Worm (Caenorhabditis elegans): ENCODE data around the gene clp-2.

The clp-2 gene

ce11 chrIII:4721750-4722149, 17.9 kb upstream of the clp-2 start, which contains the start of gene acy-1 (continued):
- no peak for TF ChIP-seq ceh-6 (GFP tag; optimal IDR thresholded peaks at IDR 0.05)
- no peak for TF ChIP-seq tbx-7 (tag; optimal IDR thresholded peaks at IDR 0.05)
- no peak for TF ChIP-seq nhr-11 (tag; optimal IDR thresholded peaks at IDR 0.05)
- TF ChIP-seq fkh-6 (tag; optimal IDR thresholded peaks at IDR 0.05): no peak
- no peak for TF ChIP-seq fkh-10 (GFP tag; optimal IDR thresholded peaks at IDR 0.05)
- TF ChIP-seq zip-5 (tag; optimal IDR thresholded peaks at IDR 0.05): no peak

ce11 chrIII:4720620-4721227, 16.9 kb upstream of the clp-2 start, which contains the start of gene emb-5:
Gene emb-5, minus strand, starts transcription at chrIII:4720670.
- TF ChIP-seq pha-2 (tag; optimal IDR thresholded peaks at IDR 0.05) (no peak), K09A11.1 (tag; optimal IDR thresholded peaks at IDR 0.05; ENCODE audit: insufficient read depth) (no peak), hlh-30 (tag; optimal IDR thresholded peaks at IDR 0.05; ENCODE audit: insufficient read depth) (no peak), F13H6.1 (tag; optimal IDR thresholded peaks at IDR 0.05) (no peak), pax-1 (tag; optimal IDR thresholded peaks at IDR 0.05) (peak; percentile 43), ttx-3 (tag; optimal IDR thresholded peaks at IDR 0.05) (no peak), ets-4 (tag; optimal IDR thresholded peaks at IDR 0.05) (no peak), ceh-34 (tag; optimal IDR thresholded peaks at IDR 0.05) (peak; percentile 17), sox-4 (tag; optimal IDR thresholded peaks at IDR 0.05) (no peak), unc-42 (tag; optimal IDR thresholded peaks at IDR 0.05) (peak; percentile 36), ceh-24 (tag; optimal IDR thresholded peaks at IDR 0.05) (no peak), tbx-2 (tag; optimal IDR thresholded peaks at IDR 0.05) (peak; percentile 1), pat-9 (tag; optimal IDR thresholded peaks at IDR 0.05) (no peak), sdc-2 (tag; optimal IDR thresholded peaks at IDR 0.05) (no peak), ceh-19 (GFP tag; optimal IDR thresholded peaks at IDR 0.05) (no peak), sox-2 (GFP tag; IDR thresholded peaks at IDR 0.05) (peak; percentile 29; the same call in 1 of the 2 replicates), ceh-31 (tag; optimal IDR thresholded peaks at IDR 0.05) (peak; percentile 42), unc-86 (tag; optimal IDR thresholded peaks at IDR 0.05) (no peak), T23F11.4 (GFP tag; optimal IDR thresholded peaks at IDR 0.05) (no peak), unc-55 (GFP tag; optimal IDR thresholded peaks at IDR 0.05) (peak; percentile 21), odd-2 (tag; optimal IDR thresholded peaks at IDR 0.05) (no peak), hlh-8 (tag; optimal IDR thresholded peaks at IDR 0.05) (no peak), nfya-1 (tag; optimal IDR thresholded peaks at IDR 0.05) (no peak), madf-2 (tag; optimal IDR thresholded peaks at IDR 0.05) (no peak), ceh-9 (tag; optimal IDR thresholded peaks at IDR 0.05) (no peak), dve-1 (tag; optimal IDR thresholded peaks at IDR 0.05) (peak; percentile 22)

- TF ChIP-seq ref-2 (tag; optimal IDR thresholded peaks at IDR 0.05) (no peak), ceh-48 (tag; optimal IDR thresholded peaks at IDR 0.05) (no peak)
Measured at ce11 chrIII:4715088-4715487, 11.3 kb upstream of the clp-2 start, which contains the start of gene him-18. Gene him-18, minus strand, starts transcription at chrIII:4715188.

ce11 chrIII:4708909-4709308, 5.1 kb upstream of the clp-2 start, which contains the start of gene T04A8.18:
Gene T04A8.18, plus strand, starts transcription at chrIII:4709209.
- TF ChIP-seq lim-6 (tag; optimal IDR thresholded peaks at IDR 0.05) (no peak), pha-4 (tag; optimal IDR thresholded peaks at IDR 0.05) (no peak), elt-4 (tag; optimal IDR thresholded peaks at IDR 0.05) (no peak), elt-2 (tag; optimal IDR thresholded peaks at IDR 0.05) (no peak), unc-3 (GFP tag; conservative IDR thresholded peaks at IDR 0.05) (no peak), unc-3 (tag; optimal IDR thresholded peaks at IDR 0.05) (no peak), syd-9 (tag; optimal IDR thresholded peaks at IDR 0.05) (no peak), ref-2 (tag; optimal IDR thresholded peaks at IDR 0.05) (no peak), rnt-1 (tag; optimal IDR thresholded peaks at IDR 0.05) (no peak), sdc-2 (tag; optimal IDR thresholded peaks at IDR 0.05) (no peak), pax-1 (tag; optimal IDR thresholded peaks at IDR 0.05) (no peak), gmeb-2 (tag; optimal IDR thresholded peaks at IDR 0.05) (no peak)

All from whole organism, late embryonic.